Worm (Caenorhabditis elegans) whole organism, L2 larva: Measurements from ENCODE around the gene metl-9.

Experiments used
- F13H6.1 ChIP-seq: sonication (generic microtip); optimal IDR thresholded peaks from 2 replicates; lab custom pipeline; 2016; ENCODE audit warnings: missing genetic modification characterization, missing compliant biosample characterization
- ZK546.5 ChIP-seq: sonication (generic microtip); optimal IDR thresholded peaks from 2 replicates; lab custom pipeline; 2017; ENCODE audit warnings: missing biosample characterization, missing genetic modification characterization
- alr-1 ChIP-seq: fragments of 150-350 bp; optimal IDR thresholded peaks from 2 replicates; lab custom pipeline; 2014; ENCODE audit warnings: missing biosample characterization, missing genetic modification characterization
- egl-27 ChIP-seq: sonication (generic microtip); optimal IDR thresholded peaks from 3 replicates; lab custom pipeline; 2017; ENCODE audit warnings: missing biosample characterization, missing genetic modification reagents, missing genetic modification characterization
- elt-1 ChIP-seq: fragments of 150-350 bp; optimal IDR thresholded peaks from 2 replicates; lab custom pipeline; 2014; ENCODE audit warnings: missing biosample characterization, missing genetic modification characterization
- elt-3 ChIP-seq: sonication (generic microtip); optimal IDR thresholded peaks from 2 replicates; lab custom pipeline; 2017; ENCODE audit warnings: missing biosample characterization, missing genetic modification characterization
- mdl-1 ChIP-seq, 2 experiments: fragments of 150-350 bp in 1 of 2; sonication (generic microtip) in 1 of 2; optimal IDR thresholded peaks; 2 replicates each; lab custom pipeline; 2017; ENCODE audit warnings: missing biosample characterization in 2 of 2, missing genetic modification characterization in 2 of 2
- nhr-23 ChIP-seq: fragments of 150-350 bp; optimal IDR thresholded peaks from 2 replicates; lab custom pipeline; 2014; ENCODE audit warnings: missing biosample characterization, missing genetic modification reagents, missing genetic modification characterization

ce11 chrX:5216063-5216462 is 37.1 kb upstream of the metl-9 start, which contains the start of gene hrpa-2:
- TF ChIP-seq nhr-23 (no peak), egl-27 (tag; lab: Kevin White, UChicago) (no peak), mdl-1 (tag; optimal IDR thresholded peaks at IDR 0.05; lab: Kevin White, UChicago) (no peak), ZK546.5 (tag; lab: Kevin White, UChicago) (no peak), alr-1 (no peak), elt-1 (tag; lab: Kevin White, UChicago) (no peak), F13H6.1 (no peak), elt-3 (no peak)
